Fruit fly (Drosophila melanogaster) whole organism: Measurements from ENCODE around the gene LanA.

ENCODE experiments used
- CG8478 ChIP-seq: fragments of >200 bp; optimal IDR thresholded peaks from 2 replicates; lab custom pipeline; 2018; ENCODE audit warnings: inconsistent platforms
- Dll ChIP-seq: fragments of >200 bp; optimal IDR thresholded peaks from 2 replicates; lab custom pipeline; 2017
- EcR ChIP-seq, 2 experiments: fragments of >200 bp; optimal IDR thresholded peaks; 2 replicates each; lab custom pipeline; 2017; ENCODE audit warnings: missing biosample characterization in 2 of 2, missing genetic modification characterization in 2 of 2, missing genetic modification reagents in 2 of 2
- pan ChIP-seq: fragments of >200 bp; optimal IDR thresholded peaks from 2 replicates; lab custom pipeline; 2017
- psq ChIP-seq: fragments of >200 bp; optimal IDR thresholded peaks from 2 replicates; lab custom pipeline; 2017
- usp ChIP-seq: fragments of >200 bp; optimal IDR thresholded peaks from 2 replicates; lab custom pipeline; 2017; ENCODE audit warnings: missing biosample characterization, missing genetic modification characterization, mixed read lengths

Gene LanA

dm6 chr3L:6160514-6160913 is 57.3 kb downstream of the LanA start, which contains the start of gene Cpr65Az:
TSS of gene Cpr65Az (plus strand) at chr3L:6160814.
- no peak for TF ChIP-seq pan (lab: Kevin White, UChicago)
- TF ChIP-seq CG8478 (lab: Kevin White, UChicago) = no peak
- TF ChIP-seq Dll (lab: Kevin White, UChicago) = no peak
- TF ChIP-seq psq (lab: Kevin White, UChicago) = no peak
- no peak for TF ChIP-seq EcR (GFP tag; optimal IDR thresholded peaks at IDR 0.05; lab: Kevin White, UChicago)
- no peak for TF ChIP-seq usp (GFP tag; lab: Kevin White, UChicago)

DNA sequence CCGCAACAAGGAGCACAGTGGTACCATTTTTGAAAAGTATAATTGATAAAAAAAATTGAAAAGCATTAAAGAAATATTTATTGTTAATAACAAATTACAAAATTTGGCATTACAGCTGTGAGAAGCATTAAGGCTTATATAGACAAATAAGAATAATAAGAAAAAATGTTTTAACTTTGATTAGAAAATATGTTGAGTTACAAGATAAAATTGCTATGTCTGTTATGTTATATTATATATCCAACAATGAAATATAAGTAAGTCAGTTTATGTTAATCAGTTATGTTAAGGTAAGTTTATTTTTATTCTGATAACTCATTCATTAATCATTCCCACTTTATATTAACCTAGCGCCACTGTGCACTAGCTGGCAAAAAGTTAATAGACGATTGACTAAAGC is 58.0 kb downstream of the LanA start:
- no peak for TF ChIP-seq CG8478 (lab: Kevin White, UChicago)
- no peak for TF ChIP-seq EcR (GFP tag; optimal IDR thresholded peaks at IDR 0.05; lab: Kevin White, UChicago)
- TF ChIP-seq usp (GFP tag; lab: Kevin White, UChicago) = no peak
- no peak for TF ChIP-seq pan (lab: Kevin White, UChicago)
- TF ChIP-seq Dll (lab: Kevin White, UChicago) = no peak
- no peak for TF ChIP-seq psq (lab: Kevin White, UChicago)

DNA sequence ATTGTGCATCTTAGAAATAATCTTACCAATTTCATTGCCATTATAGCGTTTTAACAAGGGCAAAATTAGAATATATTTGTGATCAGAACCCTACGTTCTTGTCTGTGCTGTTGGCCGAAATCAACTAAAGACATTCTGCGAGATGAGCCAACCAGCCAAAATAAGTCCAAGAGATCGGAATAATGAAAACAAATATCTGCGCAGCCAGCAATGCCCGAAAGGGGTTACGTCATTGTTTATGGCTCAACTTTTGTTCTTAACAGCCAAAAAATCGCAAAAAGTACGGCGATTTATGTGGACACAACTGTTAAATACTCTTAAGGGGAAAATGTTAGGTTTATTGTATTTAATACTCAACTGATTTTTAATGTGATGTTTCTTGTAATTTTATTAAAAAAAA is 59.3 kb downstream of the LanA start, which contains the start of gene Cpr65Ay:
TSS of gene Cpr65Ay (minus strand) at position 101 of the 400 bp plus-strand sequence.
- TF ChIP-seq psq (lab: Kevin White, UChicago) (no peak), usp (GFP tag; lab: Kevin White, UChicago) (no peak), CG8478 (lab: Kevin White, UChicago) (no peak), pan (lab: Kevin White, UChicago) (no peak), Dll (lab: Kevin White, UChicago) (no peak), EcR (GFP tag; optimal IDR thresholded peaks at IDR 0.05; lab: Kevin White, UChicago) (no peak)

- TF ChIP-seq usp (GFP tag; lab: Kevin White, UChicago) = no peak
Measured at dm6 chr3L:6157327-6158032, 60.3 kb downstream of the LanA start, which contains the start of gene CG13297. TSS of gene CG13297 (minus strand) at chr3L:6157377.

DNA sequence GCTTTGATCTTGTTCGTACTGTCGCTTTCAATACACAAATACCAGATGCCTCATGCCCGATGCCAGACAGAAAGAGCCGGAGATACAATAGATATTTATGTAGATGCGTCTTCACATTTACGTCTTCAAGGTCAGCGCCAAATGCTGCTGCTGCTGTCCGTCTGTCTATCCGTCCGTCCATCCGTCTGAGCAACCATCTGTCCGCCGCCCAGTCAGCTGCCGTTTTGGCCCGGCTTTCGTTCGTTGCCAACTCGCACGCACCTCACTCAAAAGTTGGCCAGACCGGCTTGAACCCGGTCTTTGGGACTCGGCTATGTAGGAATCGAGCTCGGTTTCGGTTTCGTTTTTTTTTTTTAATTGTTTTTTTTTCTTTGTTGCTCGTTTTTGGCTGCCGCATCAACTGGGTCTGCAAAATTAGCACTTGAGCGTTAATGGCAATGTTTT is 62.8 kb downstream of the LanA start:
- TF ChIP-seq pan (lab: Kevin White, UChicago) (no peak), CG8478 (lab: Kevin White, UChicago) (no peak), EcR (GFP tag; optimal IDR thresholded peaks at IDR 0.05; lab: Kevin White, UChicago) (no peak), psq (lab: Kevin White, UChicago) (no peak), Dll (lab: Kevin White, UChicago) (no peak), usp (GFP tag; lab: Kevin White, UChicago) (no peak)
